Worm (Caenorhabditis elegans) whole organism, L3 larva: Measurements from ENCODE around the gene C06B8.2.

Experiments
- ceh-16 ChIP-seq: sonication (generic microtip); optimal IDR thresholded peaks from 2 replicates; lab custom pipeline; 2017; ENCODE audit warnings: missing biosample characterization, missing genetic modification characterization
- ceh-82 ChIP-seq: fragments of 150-350 bp; optimal IDR thresholded peaks from 2 replicates; lab custom pipeline; 2014; ENCODE audit warnings: missing biosample characterization, missing genetic modification characterization
- egl-27 ChIP-seq: sonication (generic microtip); optimal IDR thresholded peaks from 4 replicates; lab custom pipeline; 2017; ENCODE audit warnings: missing biosample characterization, missing genetic modification reagents, missing genetic modification characterization
- elt-1 ChIP-seq: fragments of 150-350 bp; optimal IDR thresholded peaks from 2 replicates; lab custom pipeline; 2014; ENCODE audit warnings: missing biosample characterization, missing genetic modification characterization
- fkh-10 ChIP-seq: sonication (generic microtip); optimal IDR thresholded peaks from 2 replicates; lab custom pipeline; 2017; ENCODE audit warnings: missing biosample characterization, missing genetic modification reagents, missing genetic modification characterization
- fos-1 ChIP-seq: fragments of 150-350 bp; optimal IDR thresholded peaks from 2 replicates; lab custom pipeline; 2014; ENCODE audit warnings: missing biosample characterization, missing genetic modification characterization
- hmg-11 ChIP-seq: sonication (generic microtip); optimal IDR thresholded peaks from 2 replicates; lab custom pipeline; 2016; ENCODE audit warnings: missing genetic modification characterization, missing compliant biosample characterization
- lin-15B ChIP-seq: fragments of 150-350 bp; optimal IDR thresholded peaks from 2 replicates; lab custom pipeline; 2014; ENCODE audit warnings: missing biosample characterization, missing genetic modification characterization
- lin-39 ChIP-seq: fragments of 150-350 bp; optimal IDR thresholded peaks from 2 replicates; lab custom pipeline; 2018; ENCODE audit warnings: missing biosample characterization, missing genetic modification reagents, missing genetic modification characterization
- nfya-1 ChIP-seq: sonication (generic microtip); optimal IDR thresholded peaks from 2 replicates; lab custom pipeline; 2017; ENCODE audit warnings: missing genetic modification characterization, mild to moderate bottlenecking, missing compliant biosample characterization, antibody characterized with exemption, moderate library complexity; ENCODE audit not compliant: insufficient read depth
- nhr-77 ChIP-seq: fragments of 150-350 bp; optimal IDR thresholded peaks from 2 replicates; lab custom pipeline; 2014; ENCODE audit warnings: missing biosample characterization, missing genetic modification characterization
- sea-2 ChIP-seq: fragments of 150-350 bp; sonication (generic microtip); optimal IDR thresholded peaks from 4 replicates; lab custom pipeline; 2014; ENCODE audit warnings: missing biosample characterization, missing genetic modification reagents, missing genetic modification characterization
- unc-39 ChIP-seq: sonication (generic microtip); optimal IDR thresholded peaks from 4 replicates; lab custom pipeline; 2017; ENCODE audit warnings: missing biosample characterization, missing genetic modification characterization
- ztf-11 ChIP-seq: fragments of 150-350 bp; optimal IDR thresholded peaks from 2 replicates; lab custom pipeline; 2014; ENCODE audit warnings: missing biosample characterization, missing genetic modification characterization

DNA sequence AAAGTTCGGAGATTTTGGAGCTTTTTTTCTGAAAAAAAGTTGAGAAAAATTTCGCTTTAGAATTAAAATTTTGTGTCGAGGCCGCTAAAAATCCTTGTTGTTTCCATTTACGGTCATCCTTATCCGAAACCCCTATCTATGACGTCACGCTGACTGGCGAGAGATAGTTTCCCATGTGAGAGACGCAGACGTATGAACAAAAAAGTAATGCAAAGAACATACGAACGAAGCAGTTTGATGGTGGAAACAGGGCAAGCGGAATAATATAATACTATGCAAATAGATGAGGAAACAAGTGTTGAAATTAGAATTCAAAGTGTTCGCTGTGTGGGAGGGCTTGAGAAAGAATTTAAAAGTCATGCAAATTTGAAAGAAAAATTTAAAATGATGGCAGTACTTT, 20.6 kb upstream of the C06B8.2 start:
- TF ChIP-seq unc-39 (tag; lab: Kevin White, UChicago) (no peak), nfya-1 (tag; lab: Kevin White, UChicago) (no peak), sea-2 (no peak), fos-1 (tag; lab: Kevin White, UChicago) (no peak), hmg-11 (tag; lab: Kevin White, UChicago) (no peak), lin-15B (no peak), lin-39 (tag; lab: Kevin White, UChicago) (no peak), fkh-10 (no peak), ceh-16 (tag; lab: Kevin White, UChicago) (no peak), egl-27 (tag; lab: Kevin White, UChicago) (no peak), ceh-82 (tag; lab: Kevin White, UChicago) (no peak), nhr-77 (tag; lab: Kevin White, UChicago) (no peak), elt-1 (no peak), ztf-11 (tag; lab: Kevin White, UChicago) (no peak)
